Fruit fly (Drosophila melanogaster): ENCODE measurements around the gene CG31286.

The CG31286 gene

DNA sequence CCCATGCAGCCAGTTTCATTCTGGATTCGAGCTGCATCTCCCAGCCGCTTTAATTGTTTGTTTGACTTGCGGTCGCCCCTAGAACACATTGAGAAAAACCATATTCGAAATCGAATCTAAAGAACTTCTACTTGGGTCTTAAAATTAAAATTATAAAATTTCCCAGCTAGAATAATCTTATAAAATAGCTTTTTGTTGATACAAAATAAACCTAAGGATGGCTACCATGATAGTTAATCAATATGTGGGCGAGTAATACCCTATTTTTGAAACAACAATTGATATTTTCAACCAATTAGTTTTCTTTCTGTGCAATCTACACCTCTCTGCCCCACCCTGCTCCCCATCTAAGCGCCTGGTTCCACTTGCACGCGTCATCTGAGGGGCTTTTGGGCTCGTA lies 33.5 kb downstream of the CG31286 start:
- TF ChIP-seq sv (GFP tag; optimal IDR thresholded peaks at IDR 0.05) (no peak), Abd-B (GFP tag; optimal IDR thresholded peaks at IDR 0.05) (no peak), Mio (GFP tag; optimal IDR thresholded peaks at IDR 0.05) (no peak), Dfd (GFP tag; optimal IDR thresholded peaks at IDR 0.05) (no peak), CG9705 (GFP tag; optimal IDR thresholded peaks at IDR 0.05) (no peak), dl (GFP tag; optimal IDR thresholded peaks at IDR 0.05; ENCODE audit: insufficient read depth in 1 of 2, partially characterized antibody in 2 of 2) (no peak), Dif (GFP tag; optimal IDR thresholded peaks at IDR 0.05; ENCODE audit: partially characterized antibody) (no peak), Jra (GFP tag; optimal IDR thresholded peaks at IDR 0.05) (no peak), Myc (optimal IDR thresholded peaks at IDR 0.05) (no peak), dsf (GFP tag; optimal IDR thresholded peaks at IDR 0.05; ENCODE audit: borderline replicate concordance) (no peak), fru (GFP tag; optimal IDR thresholded peaks at IDR 0.05) (peak; percentile 32), CrebA (GFP tag; optimal IDR thresholded peaks at IDR 0.05; ENCODE audit: borderline replicate concordance) (no peak), Hr78 (GFP tag; optimal IDR thresholded peaks at IDR 0.05) (no peak), HLH106 (tag; optimal IDR thresholded peaks at IDR 0.05) (peak; percentile 42), N (GFP tag; optimal IDR thresholded peaks at IDR 0.05) (no peak), h (GFP tag; optimal IDR thresholded peaks at IDR 0.05) (peak; percentile 48), sage (GFP tag; optimal IDR thresholded peaks at IDR 0.05) (no peak), Hnf4 (GFP tag; optimal IDR thresholded peaks at IDR 0.05) (no peak), foxo (GFP tag; optimal IDR thresholded peaks at IDR 0.05) (no peak), Sp1 (GFP tag; optimal IDR thresholded peaks at IDR 0.05) (no peak), Vsx2 (GFP tag; optimal IDR thresholded peaks at IDR 0.05; ENCODE audit: partially characterized antibody) (no peak), ey (GFP tag; optimal IDR thresholded peaks at IDR 0.05) (peak; percentile 29), usp (GFP tag; optimal IDR thresholded peaks at IDR 0.05) (no peak)

DNA sequence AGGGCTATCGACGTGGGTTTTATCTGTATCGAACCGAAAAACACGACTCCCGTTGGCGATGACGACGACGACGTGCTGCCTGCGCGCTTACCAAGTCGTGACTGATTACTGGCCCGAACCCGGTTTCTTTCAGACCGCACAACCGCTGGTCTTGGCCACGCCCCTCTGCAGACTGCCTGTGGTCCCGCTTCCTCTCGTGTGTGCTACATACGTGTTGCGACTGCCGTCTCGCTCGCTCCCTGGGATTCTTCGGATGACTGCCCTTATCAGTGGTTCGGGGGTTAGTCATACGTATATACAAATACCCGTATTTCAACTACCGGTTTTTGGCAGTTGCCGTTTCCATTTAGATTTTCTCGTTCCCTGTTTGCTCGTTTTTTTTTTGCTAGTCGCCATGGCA lies 37.4 kb downstream of the CG31286 start, which contains the start of gene lab:
Gene lab, minus strand, starts transcription at position 111 of the 400 bp plus-strand sequence.
- TF ChIP-seq dl (GFP tag; optimal IDR thresholded peaks at IDR 0.05; ENCODE audit: insufficient read depth in 1 of 2, partially characterized antibody in 2 of 2) (peak; percentile 44 to 52), GATAd (GFP tag; optimal IDR thresholded peaks at IDR 0.05) (peak; percentile 73), jim (GFP tag; optimal IDR thresholded peaks at IDR 0.05) (no peak), Vsx2 (GFP tag; optimal IDR thresholded peaks at IDR 0.05; ENCODE audit: partially characterized antibody) (peak; percentile 78), rgr (GFP tag; optimal IDR thresholded peaks at IDR 0.05) (no peak), Dif (GFP tag; optimal IDR thresholded peaks at IDR 0.05; ENCODE audit: partially characterized antibody) (peak; percentile 84), Jra (GFP tag; optimal IDR thresholded peaks at IDR 0.05) (peak; percentile 61)

DNA sequence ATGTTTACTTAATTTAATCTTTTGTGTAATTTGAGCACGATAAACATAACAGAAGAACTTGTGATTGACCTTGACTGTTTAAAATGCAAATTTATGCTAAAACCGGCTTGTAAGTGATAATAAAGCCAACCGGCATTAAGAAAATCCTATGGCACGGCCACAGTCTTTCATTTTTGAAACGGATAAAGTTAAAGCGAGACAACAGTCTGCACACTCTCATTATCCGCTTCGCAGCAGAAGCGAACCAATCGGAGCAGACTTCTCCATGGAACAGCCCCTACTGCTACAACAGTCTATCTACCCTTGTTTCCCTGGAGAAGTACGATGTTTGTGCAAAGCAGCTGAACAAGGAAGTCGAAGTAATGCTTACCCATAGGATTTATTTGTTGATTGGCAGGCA lies 42.1 kb downstream of the CG31286 start:
- TF ChIP-seq Hnf4 (GFP tag; optimal IDR thresholded peaks at IDR 0.05) (no peak), ey (GFP tag; optimal IDR thresholded peaks at IDR 0.05) (no peak), GATAd (GFP tag; optimal IDR thresholded peaks at IDR 0.05) (no peak), Abd-B (GFP tag; optimal IDR thresholded peaks at IDR 0.05) (no peak), psq (GFP tag; optimal IDR thresholded peaks at IDR 0.05) (no peak), foxo (GFP tag; optimal IDR thresholded peaks at IDR 0.05) (no peak), CrebA (GFP tag; optimal IDR thresholded peaks at IDR 0.05; ENCODE audit: borderline replicate concordance) (no peak), CG9705 (GFP tag; optimal IDR thresholded peaks at IDR 0.05) (no peak), Dfd (GFP tag; optimal IDR thresholded peaks at IDR 0.05) (no peak), fru (GFP tag; optimal IDR thresholded peaks at IDR 0.05) (no peak), dmrt93B (GFP tag; optimal IDR thresholded peaks at IDR 0.05) (no peak), pan (optimal IDR thresholded peaks at IDR 0.05) (no peak), jim (GFP tag; optimal IDR thresholded peaks at IDR 0.05) (no peak), usp (GFP tag; optimal IDR thresholded peaks at IDR 0.05) (no peak), sage (GFP tag; optimal IDR thresholded peaks at IDR 0.05) (no peak), Rel (GFP tag; optimal IDR thresholded peaks at IDR 0.05) (no peak), Rel (tag; optimal IDR thresholded peaks at IDR 0.05) (no peak), Myc (optimal IDR thresholded peaks at IDR 0.05) (no peak), Sp1 (GFP tag; optimal IDR thresholded peaks at IDR 0.05) (no peak), brk (GFP tag; optimal IDR thresholded peaks at IDR 0.05) (no peak)

DNA sequence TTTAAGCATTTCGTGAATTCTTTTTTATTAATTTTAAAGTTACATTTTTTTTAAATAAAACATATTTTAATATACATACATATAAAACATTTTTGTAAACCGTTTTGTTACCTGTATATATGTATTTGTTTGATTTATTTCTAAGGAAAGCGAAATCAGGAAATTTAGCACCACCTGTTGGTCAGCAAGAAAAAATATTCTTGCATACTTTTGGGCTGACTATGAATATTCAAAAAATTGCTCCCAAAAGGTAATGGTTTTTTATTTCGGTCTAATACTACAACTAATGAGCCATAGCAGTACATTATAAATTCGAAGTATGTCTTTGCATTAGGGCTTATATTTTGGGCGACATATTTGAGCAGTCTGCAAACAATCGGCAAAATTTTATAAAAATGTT lies 42.6 kb downstream of the CG31286 start:
- no peak for TF ChIP-seq dl (GFP tag; optimal IDR thresholded peaks at IDR 0.05; ENCODE audit: insufficient read depth in 1 of 2, partially characterized antibody in 2 of 2)
- no peak for TF ChIP-seq dmrt93B (GFP tag; optimal IDR thresholded peaks at IDR 0.05)
- no peak for TF ChIP-seq Jra (GFP tag; optimal IDR thresholded peaks at IDR 0.05)
- TF ChIP-seq Myc (optimal IDR thresholded peaks at IDR 0.05): peak; percentile 15
- no peak for TF ChIP-seq Sp1 (GFP tag; optimal IDR thresholded peaks at IDR 0.05)
- TF ChIP-seq Dif (GFP tag; optimal IDR thresholded peaks at IDR 0.05; ENCODE audit: partially characterized antibody): no peak
- TF ChIP-seq GATAd (GFP tag; optimal IDR thresholded peaks at IDR 0.05): no peak

Measured in whole organism, wandering third instar larva.